Worm (Caenorhabditis elegans): ENCODE measurements around the gene cog-1.

cog-1 gene

ce11 chrII:14902193-14902592 lies at the start of gene cog-1:
TSS of gene cog-1 (plus strand) at chrII:14902493.
- no peak for TF ChIP-seq lsy-2 (tag; optimal IDR thresholded peaks at IDR 0.05)
- no peak for TF ChIP-seq daf-16 (GFP tag; optimal IDR thresholded peaks at IDR 0.05)
- TF ChIP-seq daf-16 (tag; optimal IDR thresholded peaks at IDR 0.05) = no peak
- TF ChIP-seq nhr-237 (tag; optimal IDR thresholded peaks at IDR 0.05) = no peak
- no peak for TF ChIP-seq ceh-44 (GFP tag; IDR thresholded peaks at IDR 0.05)
- TF ChIP-seq fos-1 (tag; optimal IDR thresholded peaks at IDR 0.05) = no peak
- no peak for TF ChIP-seq php-3 (GFP tag; IDR thresholded peaks at IDR 0.05)
- TF ChIP-seq duxl-1 (tag; optimal IDR thresholded peaks at IDR 0.05; ENCODE audit: poor library complexity) = no peak
- TF ChIP-seq lim-7 (GFP tag; IDR thresholded peaks at IDR 0.05) = no peak
- no peak for TF ChIP-seq spr-3 (GFP tag; optimal IDR thresholded peaks at IDR 0.05)
- no peak for TF ChIP-seq mxl-3 (GFP tag; optimal IDR thresholded peaks at IDR 0.05)
- TF ChIP-seq mep-1 (tag; optimal IDR thresholded peaks at IDR 0.05) = no peak
- no peak for TF ChIP-seq F10B5.3 (tag; optimal IDR thresholded peaks at IDR 0.05)
- no peak for TF ChIP-seq set-16 (GFP tag; IDR thresholded peaks at IDR 0.05)
- TF ChIP-seq nhr-41 (GFP tag; IDR thresholded peaks at IDR 0.05) = no peak
- no peak for TF ChIP-seq unc-130 (GFP tag; optimal IDR thresholded peaks at IDR 0.05)
- TF ChIP-seq rbr-2 (tag; optimal IDR thresholded peaks at IDR 0.05) = no peak
- no peak for TF ChIP-seq pqm-1 (tag; optimal IDR thresholded peaks at IDR 0.05)
- TF ChIP-seq jun-1 (tag; optimal IDR thresholded peaks at IDR 0.05) = no peak
- TF ChIP-seq unc-39 (tag; optimal IDR thresholded peaks at IDR 0.05) = no peak
- no peak for TF ChIP-seq mdt-29 (GFP tag; IDR thresholded peaks at IDR 0.05)

- no peak for TF ChIP-seq rbr-2 (tag; optimal IDR thresholded peaks at IDR 0.05)
- no peak for TF ChIP-seq zfp-2 (tag; optimal IDR thresholded peaks at IDR 0.05)
- TF ChIP-seq ceh-28 (tag; optimal IDR thresholded peaks at IDR 0.05) = no peak
- no peak for TF ChIP-seq nhr-111 (GFP tag; optimal IDR thresholded peaks at IDR 0.05)
- TF ChIP-seq F26F4.8 (GFP tag; conservative IDR thresholded peaks at IDR 0.05) = no peak
- TF ChIP-seq ztf-11 (tag; optimal IDR thresholded peaks at IDR 0.05) = no peak
- no peak for TF ChIP-seq daf-16 (GFP tag; optimal IDR thresholded peaks at IDR 0.05)
- no peak for TF ChIP-seq daf-16 (tag; optimal IDR thresholded peaks at IDR 0.05)
- TF ChIP-seq lsy-2 (tag; optimal IDR thresholded peaks at IDR 0.05) = no peak
- no peak for TF ChIP-seq nhr-48 (tag; optimal IDR thresholded peaks at IDR 0.05)
- no peak for TF ChIP-seq ctbp-1 (GFP tag; IDR thresholded peaks at IDR 0.05)
- no peak for TF ChIP-seq T26A8.4 (GFP tag; IDR thresholded peaks at IDR 0.05)
- TF ChIP-seq F49E8.2 (tag; optimal IDR thresholded peaks at IDR 0.05; ENCODE audit: borderline replicate concordance) = no peak
- TF ChIP-seq mxl-3 (GFP tag; optimal IDR thresholded peaks at IDR 0.05) = no peak
- no peak for TF ChIP-seq ceh-44 (GFP tag; IDR thresholded peaks at IDR 0.05)
- TF ChIP-seq ZK337.2 (GFP tag; IDR thresholded peaks at IDR 0.05) = no peak
- TF ChIP-seq fkh-10 (GFP tag; optimal IDR thresholded peaks at IDR 0.05) = no peak
- no peak for TF ChIP-seq sdz-12 (GFP tag; optimal IDR thresholded peaks at IDR 0.05)
- no peak for TF ChIP-seq ceh-32 (tag; optimal IDR thresholded peaks at IDR 0.05; ENCODE audit: poor library complexity)
Measured at ce11 chrII:14855229-14855628, 47.1 kb upstream of the cog-1 start, which contains the start of gene R05H10.7. TSS of gene R05H10.7 (plus strand) at chrII:14855529.

ce11 chrII:14856922-14857321 lies 45.4 kb upstream of the cog-1 start, which contains the start of gene rbm-28:
TSS of gene rbm-28 (plus strand) at chrII:14857259.
- peak in 1 of 2 experiments; percentile 49 for TF ChIP-seq lsy-2 (tag; optimal IDR thresholded peaks at IDR 0.05)
- TF ChIP-seq hif-1 (tag; optimal IDR thresholded peaks at IDR 0.05) = peak in 1 of 2 experiments; percentile 79
- 0 out of 2 replicates have a peak, but pooled peaks have one; percentile 8 for TF ChIP-seq vab-7 (GFP tag; IDR thresholded peaks at IDR 0.05)
- no peak for TF ChIP-seq egl-43 (GFP tag; IDR thresholded peaks at IDR 0.05)
- peak; percentile 59 for TF ChIP-seq unc-130 (GFP tag; optimal IDR thresholded peaks at IDR 0.05)
- no peak for TF ChIP-seq lin-15B (tag; optimal IDR thresholded peaks at IDR 0.05)
- no peak for TF ChIP-seq F44E2.7 (GFP tag; IDR thresholded peaks at IDR 0.05)
- no peak for TF ChIP-seq hlh-11 (tag; optimal IDR thresholded peaks at IDR 0.05)
- TF ChIP-seq dpl-1 (GFP tag; optimal IDR thresholded peaks at IDR 0.05) = peak; percentile 88
- no peak for TF ChIP-seq lin-13 (GFP tag; optimal IDR thresholded peaks at IDR 0.05)
- peak; percentile 95 for TF ChIP-seq mes-2 (tag; optimal IDR thresholded peaks at IDR 0.05; ENCODE audit: poor library complexity, severe bottlenecking)
- no peak for TF ChIP-seq zip-11 (GFP tag; IDR thresholded peaks at IDR 0.05)
- TF ChIP-seq F26F4.8 (GFP tag; conservative IDR thresholded peaks at IDR 0.05) = no peak
